Worm (Caenorhabditis elegans): ENCODE measurements around the gene Y97E10AR.4.

Gene Y97E10AR.4

DNA sequence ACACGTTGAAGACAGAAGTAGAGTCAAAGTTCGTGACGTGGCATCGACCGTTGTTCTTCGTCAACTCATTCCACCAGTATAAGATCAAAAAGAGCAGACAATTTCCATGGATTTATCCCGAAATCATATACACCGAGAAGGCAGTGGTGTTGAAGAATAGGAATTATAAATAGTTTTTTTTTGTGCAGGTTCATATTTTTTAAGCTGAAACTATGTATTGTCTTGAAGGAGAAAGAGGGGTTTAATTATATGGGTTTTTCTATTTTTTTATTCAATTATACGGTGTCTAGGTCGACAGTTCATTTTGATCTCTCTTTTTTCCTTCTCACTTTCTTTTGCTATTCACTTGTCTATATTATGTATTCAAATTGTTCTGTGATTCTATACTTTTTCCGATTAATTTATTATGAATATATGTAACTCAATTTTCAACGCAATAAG lies 29.1 kb upstream of the Y97E10AR.4 start (continued):
- TF ChIP-seq B0261.1 (tag; optimal IDR thresholded peaks at IDR 0.05) (no peak), ceh-58 (GFP tag; IDR thresholded peaks at IDR 0.05) (no peak), Y53G8AR.9 (GFP tag; conservative IDR thresholded peaks at IDR 0.05) (0 out of 2 replicates have a peak, but pooled peaks have one; percentile 33), lsy-27 (tag; optimal IDR thresholded peaks at IDR 0.05; ENCODE audit: borderline replicate concordance, insufficient read depth) (no peak), repo-1 (tag; optimal IDR thresholded peaks at IDR 0.05) (no peak), mcd-1 (GFP tag; IDR thresholded peaks at IDR 0.05) (no peak; the same call in 1 of the 2 replicates), Y79H2A.3 (GFP tag; conservative IDR thresholded peaks at IDR 0.05) (no peak), atf-7 (tag; optimal IDR thresholded peaks at IDR 0.05) (peak; percentile 3), nfyb-1 (GFP tag; IDR thresholded peaks at IDR 0.05) (0 out of 2 replicates have a peak, but pooled peaks have one; percentile 48), nhr-120 (GFP tag; IDR thresholded peaks at IDR 0.05) (no peak), madf-10 (tag; optimal IDR thresholded peaks at IDR 0.05) (no peak), C06A6.2 (GFP tag; conservative IDR thresholded peaks at IDR 0.05) (no peak; the same call in 1 of the 2 replicates), B0035.1 (tag; optimal IDR thresholded peaks at IDR 0.05) (peak; percentile 42), ama-1 (optimal IDR thresholded peaks at IDR 0.05) (peak; percentile 14), ama-1 (GFP tag; optimal IDR thresholded peaks at IDR 0.05) (no peak), snpc-4 (GFP tag; optimal IDR thresholded peaks at IDR 0.05) (no peak), snpc-4 (tag; optimal IDR thresholded peaks at IDR 0.05) (no peak), egrh-3 (GFP tag; IDR thresholded peaks at IDR 0.05) (no peak), F22D6.2 (tag; optimal IDR thresholded peaks at IDR 0.05) (no peak), mxl-1 (tag; optimal IDR thresholded peaks at IDR 0.05) (no peak)

- no peak for TF ChIP-seq aptf-2 (GFP tag; conservative IDR thresholded peaks at IDR 0.05)
- no peak for TF ChIP-seq ceh-100 (GFP tag; IDR thresholded peaks at IDR 0.05)
- TF ChIP-seq ztf-3 (GFP tag; optimal IDR thresholded peaks at IDR 0.05), result no peak
- no peak for TF ChIP-seq tlf-1 (GFP tag; optimal IDR thresholded peaks at IDR 0.05)
- TF ChIP-seq ztf-26 (tag; optimal IDR thresholded peaks at IDR 0.05), result no peak
- no peak for TF ChIP-seq pbrm-1 (GFP tag; IDR thresholded peaks at IDR 0.05)
- no peak for TF ChIP-seq cebp-1 (GFP tag; IDR thresholded peaks at IDR 0.05)
- TF ChIP-seq cebp-1 (tag; optimal IDR thresholded peaks at IDR 0.05), result no peak
- TF ChIP-seq atf-7 (tag; optimal IDR thresholded peaks at IDR 0.05), result no peak
- no peak for TF ChIP-seq Y95B8A.8 (GFP tag; IDR thresholded peaks at IDR 0.05)
- TF ChIP-seq lin-26 (GFP tag; IDR thresholded peaks at IDR 0.05), result no peak
- no peak for TF ChIP-seq F33H1.4 (GFP tag; IDR thresholded peaks at IDR 0.05)
- no peak for TF ChIP-seq nhr-27 (tag; optimal IDR thresholded peaks at IDR 0.05)
- TF ChIP-seq ztf-28 (GFP tag; IDR thresholded peaks at IDR 0.05), result no peak
- TF ChIP-seq egl-44 (GFP tag; IDR thresholded peaks at IDR 0.05), result no peak
- no peak for TF ChIP-seq T07F8.4 (tag; optimal IDR thresholded peaks at IDR 0.05)
These were observed 25.9 kb upstream of the Y97E10AR.4 start, which contains the start of gene ZC513.14 for ce11 chrV:8035947-8036346. Gene ZC513.14, minus strand, starts transcription at chrV:8036047.

DNA sequence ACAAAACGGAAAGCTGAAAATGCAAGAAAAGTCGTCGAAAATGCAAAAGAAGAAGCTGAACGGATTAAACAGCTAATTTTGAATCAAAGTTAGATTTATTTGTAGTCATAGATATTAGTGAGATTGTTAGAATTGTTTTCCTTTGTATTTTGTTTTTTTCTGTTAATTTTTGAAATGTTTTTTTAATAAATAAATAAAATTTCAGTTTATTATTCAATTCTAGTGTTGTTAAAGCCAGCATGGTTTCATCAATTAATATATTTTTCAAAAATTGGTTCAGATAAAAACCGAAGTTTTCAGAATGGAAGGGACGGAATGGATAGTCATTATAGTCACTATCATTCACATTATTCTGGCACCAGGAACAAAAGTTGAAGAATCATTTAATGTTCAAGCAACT lies 24.8 kb upstream of the Y97E10AR.4 start, which contains the start of gene algn-12:
Gene algn-12 (plus strand): TSS at position 301 of the 400 bp plus-strand sequence.
- no peak for TF ChIP-seq nhr-179 (tag; optimal IDR thresholded peaks at IDR 0.05)
- TF ChIP-seq sdz-38 (tag; optimal IDR thresholded peaks at IDR 0.05), result no peak
- TF ChIP-seq lsl-1 (GFP tag; optimal IDR thresholded peaks at IDR 0.05), result no peak
- TF ChIP-seq rec-8 (tag; optimal IDR thresholded peaks at IDR 0.05), result no peak
- TF ChIP-seq lir-1 (GFP tag; conservative IDR thresholded peaks at IDR 0.05), result no peak
- no peak for TF ChIP-seq xnd-1 (tag; optimal IDR thresholded peaks at IDR 0.05)
- no peak for TF ChIP-seq rpc-1 (optimal IDR thresholded peaks at IDR 0.05)
- no peak for TF ChIP-seq rpc-1 (tag; optimal IDR thresholded peaks at IDR 0.05)
- no peak for TF ChIP-seq ztf-28 (GFP tag; IDR thresholded peaks at IDR 0.05)
- no peak for TF ChIP-seq K11D2.4 (GFP tag; IDR thresholded peaks at IDR 0.05)
- no peak for TF ChIP-seq rcor-1 (GFP tag; IDR thresholded peaks at IDR 0.05)
- TF ChIP-seq lin-35 (GFP tag; optimal IDR thresholded peaks at IDR 0.05), result no peak
- TF ChIP-seq repo-1 (tag; optimal IDR thresholded peaks at IDR 0.05), result no peak
